Worm (Caenorhabditis elegans) whole organism, mixed stage, embryonic: ENCODE measurements around the gene nhr-182.

Experiments used
- M03D4.4 ChIP-seq: sonication (generic microtip); optimal IDR thresholded peaks from 2 replicates; lab custom pipeline; 2017; ENCODE audit warnings: mild to moderate bottlenecking, missing genetic modification characterization, missing compliant biosample characterization
- bed-3 ChIP-seq: fragments of 200-800 bp; sonication (Bioruptor generic); optimal IDR thresholded peaks from 3 replicates; lab custom pipeline; 2018; ENCODE audit warnings: mild to moderate bottlenecking, missing genetic modification characterization, moderate library complexity, missing compliant biosample characterization
- blmp-1 ChIP-seq: fragments of 150-350 bp; optimal IDR thresholded peaks from 2 replicates; lab custom pipeline; 2014; ENCODE audit warnings: missing biosample characterization, missing genetic modification characterization
- ceh-39 ChIP-seq: fragments of 150-350 bp; optimal IDR thresholded peaks from 2 replicates; lab custom pipeline; 2014; ENCODE audit warnings: missing biosample characterization, missing genetic modification characterization
- ceh-43 ChIP-seq: fragments of 200-800 bp; sonication (Bioruptor generic); optimal IDR thresholded peaks from 2 replicates; lab custom pipeline; 2018; ENCODE audit warnings: mild to moderate bottlenecking, missing genetic modification characterization, moderate library complexity, missing compliant biosample characterization
- ceh-83 ChIP-seq: fragments of 200-800 bp; sonication (Bioruptor generic); optimal IDR thresholded peaks from 2 replicates; lab custom pipeline; 2018; ENCODE audit warnings: mild to moderate bottlenecking, missing genetic modification characterization, missing compliant biosample characterization
- ces-1 ChIP-seq: fragments of 150-350 bp; optimal IDR thresholded peaks from 2 replicates; lab custom pipeline; 2014; ENCODE audit warnings: missing biosample characterization, missing genetic modification reagents, missing genetic modification characterization
- cnd-1 ChIP-seq: fragments of 200-800 bp; sonication (Bioruptor generic); optimal IDR thresholded peaks from 2 replicates; lab custom pipeline; 2018; ENCODE audit warnings: mild to moderate bottlenecking, missing genetic modification characterization, missing compliant biosample characterization
- drap-1 ChIP-seq: fragments of 200-800 bp; sonication (Bioruptor generic); optimal IDR thresholded peaks from 3 replicates; lab custom pipeline; 2018; ENCODE audit warnings: mild to moderate bottlenecking, missing genetic modification characterization, missing compliant biosample characterization
- elt-1 ChIP-seq: sonication (generic microtip); optimal IDR thresholded peaks from 2 replicates; lab custom pipeline; 2017; ENCODE audit warnings: missing genetic modification characterization, mild to moderate bottlenecking, missing compliant biosample characterization, antibody characterized with exemption, moderate library complexity, borderline replicate concordance; ENCODE audit not compliant: insufficient read depth
- elt-3 ChIP-seq: fragments of 150-350 bp; optimal IDR thresholded peaks from 2 replicates; lab custom pipeline; 2014; ENCODE audit warnings: missing biosample characterization, missing genetic modification characterization
- flh-1 ChIP-seq: fragments of 200-800 bp; sonication (Bioruptor generic); optimal IDR thresholded peaks from 2 replicates; lab custom pipeline; 2018; ENCODE audit warnings: mild to moderate bottlenecking, missing genetic modification characterization, moderate library complexity, missing compliant biosample characterization
- ham-2 ChIP-seq: fragments of 200-800 bp; sonication (Bioruptor generic); optimal IDR thresholded peaks from 2 replicates; lab custom pipeline; 2018; ENCODE audit warnings: mild to moderate bottlenecking, missing genetic modification characterization, missing compliant biosample characterization
- hlh-1 ChIP-seq: fragments of 150-350 bp; optimal IDR thresholded peaks from 2 replicates; lab custom pipeline; 2014; ENCODE audit warnings: missing biosample characterization, missing genetic modification reagents, missing genetic modification characterization
- lin-32 ChIP-seq: fragments of 200-800 bp; sonication (Bioruptor generic); optimal IDR thresholded peaks from 2 replicates; lab custom pipeline; 2018; ENCODE audit warnings: mild to moderate bottlenecking, missing genetic modification characterization, missing compliant biosample characterization
- lsy-2 ChIP-seq: fragments of 150-350 bp; optimal IDR thresholded peaks from 2 replicates; lab custom pipeline; 2014; ENCODE audit warnings: missing biosample characterization, missing genetic modification characterization
- mab-5 ChIP-seq: fragments of 150-350 bp; optimal IDR thresholded peaks from 2 replicates; lab custom pipeline; 2014; ENCODE audit warnings: missing biosample characterization, missing genetic modification characterization
- mls-2 ChIP-seq: sonication (generic microtip); optimal IDR thresholded peaks from 2 replicates; lab custom pipeline; 2016; ENCODE audit warnings: mild to moderate bottlenecking, missing genetic modification characterization, moderate library complexity, missing compliant biosample characterization
- nhr-2 ChIP-seq: fragments of 150-350 bp; optimal IDR thresholded peaks from 2 replicates; lab custom pipeline; 2014; ENCODE audit warnings: missing biosample characterization, missing genetic modification characterization
- nhr-237 ChIP-seq: fragments of 150-350 bp; optimal IDR thresholded peaks from 2 replicates; lab custom pipeline; 2014; ENCODE audit warnings: missing biosample characterization, missing genetic modification characterization
- pha-4 ChIP-seq: fragments of 150-350 bp; optimal IDR thresholded peaks from 2 replicates; lab custom pipeline; 2018; ENCODE audit warnings: missing biosample characterization, missing genetic modification reagents, missing genetic modification characterization
- sem-2 ChIP-seq: fragments of 200-800 bp; sonication (Bioruptor generic); optimal IDR thresholded peaks from 2 replicates; lab custom pipeline; 2018; ENCODE audit warnings: mild to moderate bottlenecking, missing genetic modification characterization, missing compliant biosample characterization
- snpc-4 ChIP-seq: fragments of 150-350 bp; optimal IDR thresholded peaks from 2 replicates; lab custom pipeline; 2014; ENCODE audit warnings: missing biosample characterization, missing genetic modification characterization
- sptf-1 ChIP-seq: sonication (generic microtip); optimal IDR thresholded peaks from 2 replicates; lab custom pipeline; 2017; ENCODE audit warnings: mild to moderate bottlenecking, missing genetic modification characterization, moderate library complexity, missing compliant biosample characterization
- tbx-8 ChIP-seq: fragments of 200-800 bp; sonication (Bioruptor generic); optimal IDR thresholded peaks from 2 replicates; lab custom pipeline; 2018; ENCODE audit warnings: mild to moderate bottlenecking, missing genetic modification characterization, moderate library complexity, missing compliant biosample characterization
- unc-120 ChIP-seq: sonication (generic microtip); optimal IDR thresholded peaks from 2 replicates; lab custom pipeline; 2017; ENCODE audit warnings: missing genetic modification characterization, missing compliant biosample characterization; ENCODE audit not compliant: poor library complexity, severe bottlenecking
- unc-39 ChIP-seq: fragments of 150-350 bp; optimal IDR thresholded peaks from 2 replicates; lab custom pipeline; 2014; ENCODE audit warnings: missing biosample characterization, missing genetic modification characterization
- unc-62 ChIP-seq: fragments of 150-350 bp; optimal IDR thresholded peaks from 2 replicates; lab custom pipeline; 2014; ENCODE audit warnings: missing biosample characterization, missing genetic modification reagents, missing genetic modification characterization
- zip-8 ChIP-seq: fragments of 150-350 bp; optimal IDR thresholded peaks from 2 replicates; lab custom pipeline; 2014; ENCODE audit warnings: missing biosample characterization, missing genetic modification characterization
- ztf-11 ChIP-seq: fragments of 150-350 bp; optimal IDR thresholded peaks from 2 replicates; lab custom pipeline; 2014; ENCODE audit warnings: missing biosample characterization, missing genetic modification characterization

Gene nhr-182

DNA sequence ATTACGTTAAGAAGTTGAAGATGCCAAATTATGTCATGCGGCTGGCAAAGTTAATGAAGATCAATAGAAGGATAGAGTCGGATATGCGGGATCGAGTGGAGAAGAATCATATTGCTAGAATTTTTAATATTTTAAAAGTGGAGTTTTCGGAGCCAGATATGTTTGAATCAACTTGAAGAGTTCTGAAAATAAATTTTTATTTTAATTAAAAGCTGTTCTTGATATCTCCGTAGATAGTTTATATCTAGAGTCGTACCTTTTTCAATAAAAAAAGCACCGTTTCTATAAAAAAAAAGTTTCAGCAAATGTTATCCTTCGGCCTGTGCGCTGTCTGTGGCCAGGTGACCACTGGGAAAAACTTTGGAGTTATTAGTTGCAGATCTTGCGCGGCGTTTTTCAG lies 26.6 kb downstream of the nhr-182 start, which contains the start of gene nhr-96:
Gene nhr-96, plus strand, starts transcription at position 301 of the 400 bp plus-strand sequence.
- TF ChIP-seq ces-1 (GFP tag; lab: Kevin White, UChicago) (no peak), elt-1 (tag; lab: Kevin White, UChicago) (no peak)

DNA sequence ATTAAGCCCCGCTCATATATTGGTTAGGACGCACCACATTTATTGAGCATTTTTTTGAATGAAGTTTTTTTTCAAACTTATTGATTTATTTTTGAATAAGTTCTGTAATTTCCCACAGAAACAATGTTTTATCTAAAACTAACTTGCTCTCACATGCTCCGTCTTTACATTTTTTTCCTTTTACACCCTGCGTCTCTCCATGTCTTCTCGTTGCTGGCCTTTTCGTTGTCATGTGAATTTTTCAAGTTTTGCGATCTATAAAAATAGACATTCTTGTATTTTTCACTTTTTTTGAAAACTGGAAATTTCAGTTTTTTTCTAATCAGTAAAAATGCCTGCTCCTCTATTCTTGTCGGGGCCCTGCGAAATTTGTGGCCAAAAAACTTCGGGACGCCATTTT lies 28.8 kb downstream of the nhr-182 start, which contains the start of gene nhr-134:
Gene nhr-134, plus strand, starts transcription at position 312 of the 400 bp plus-strand sequence.
- TF ChIP-seq elt-1 (tag; lab: Kevin White, UChicago) (no peak), unc-62 (GFP tag; lab: Kevin White, UChicago) (no peak), mab-5 (tag; lab: Kevin White, UChicago) (no peak), lsy-2 (no peak), ces-1 (GFP tag; lab: Kevin White, UChicago) (no peak), mls-2 (no peak), unc-120 (no peak), ceh-83 (GFP tag; lab: Kevin White, UChicago) (no peak), M03D4.4 (tag; lab: Kevin White, UChicago) (no peak), drap-1 (GFP tag; lab: Kevin White, UChicago) (no peak), ceh-39 (tag; lab: Kevin White, UChicago) (no peak), pha-4 (no peak), lin-32 (GFP tag; lab: Kevin White, UChicago) (no peak), sem-2 (no peak), ceh-43 (GFP tag; lab: Kevin White, UChicago) (no peak), nhr-237 (tag; lab: Kevin White, UChicago) (no peak), zip-8 (no peak), nhr-2 (tag; lab: Kevin White, UChicago) (no peak), cnd-1 (tag; lab: Kevin White, UChicago) (no peak), tbx-8 (GFP tag; lab: Kevin White, UChicago) (no peak)
- TF ChIP-seq, all 35 proteins: peak for 0

DNA sequence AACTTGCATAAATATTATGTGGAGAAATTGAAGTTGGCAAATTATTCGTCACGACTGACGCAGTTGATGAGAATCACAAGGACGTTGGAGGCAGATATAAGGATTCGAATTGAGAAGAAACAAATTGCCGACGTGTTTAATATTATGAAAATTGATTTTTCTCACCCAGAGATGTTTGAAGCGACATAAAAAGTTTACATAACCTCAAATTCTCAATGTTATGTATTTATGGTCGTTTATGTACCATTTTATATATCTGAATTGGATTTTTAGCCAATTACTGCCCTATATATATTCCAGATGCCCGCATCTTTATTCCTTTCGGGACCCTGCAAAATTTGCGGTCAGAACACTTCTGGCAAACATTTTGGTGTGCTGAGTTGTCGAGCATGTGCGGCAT lies 30.9 kb downstream of the nhr-182 start, which contains the start of gene nhr-126:
Gene nhr-126, plus strand, starts transcription at position 301 of the 400 bp plus-strand sequence.
- TF ChIP-seq ceh-39 (tag; lab: Kevin White, UChicago) = no peak

DNA sequence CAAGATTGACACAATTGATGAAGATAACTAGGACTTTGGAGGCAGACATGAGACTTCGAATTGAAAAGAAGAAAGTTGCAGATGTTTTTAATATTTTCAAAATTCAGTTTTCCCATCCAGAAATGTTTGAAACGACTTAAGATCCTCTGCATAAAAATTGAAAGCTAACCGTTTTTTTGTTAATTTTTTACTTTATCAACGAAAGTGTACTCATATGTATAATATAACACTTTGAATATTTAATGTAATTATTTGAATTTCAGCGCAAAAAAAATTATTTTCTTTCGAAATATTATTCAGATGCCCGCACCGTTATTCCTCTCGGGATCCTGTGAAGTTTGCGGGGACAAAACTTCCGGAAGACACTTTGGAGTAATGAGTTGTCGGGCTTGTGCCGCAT lies 32.8 kb downstream of the nhr-182 start, which contains the start of gene nhr-18:
Gene nhr-18, plus strand, starts transcription at position 301 of the 400 bp plus-strand sequence.
- TF ChIP-seq lsy-2 (no peak), nhr-2 (tag; lab: Kevin White, UChicago) (no peak), hlh-1 (tag; lab: Kevin White, UChicago) (no peak), unc-39 (tag; lab: Kevin White, UChicago) (no peak), blmp-1 (tag; lab: Kevin White, UChicago) (no peak), snpc-4 (tag; lab: Kevin White, UChicago) (no peak)

DNA sequence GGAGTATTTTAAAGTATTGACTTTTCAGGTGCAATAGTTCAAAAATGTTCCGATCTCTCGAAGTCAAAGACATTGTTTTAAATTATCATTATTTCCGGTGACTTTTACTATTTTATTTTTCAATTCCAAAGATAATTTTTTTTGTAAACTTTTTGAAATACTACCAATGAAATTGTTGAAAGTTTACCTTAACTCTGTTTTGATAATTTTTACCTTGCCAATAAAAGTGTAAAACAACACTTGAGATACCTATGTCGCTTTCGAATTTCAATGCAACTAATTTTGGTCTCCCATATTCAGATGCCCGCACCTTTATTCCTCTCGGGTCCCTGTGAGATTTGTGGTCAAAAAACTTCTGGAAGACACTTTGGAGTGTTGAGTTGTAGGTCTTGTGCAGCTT lies 34.6 kb downstream of the nhr-182 start, which contains the start of gene nhr-103:
Gene nhr-103, plus strand, starts transcription at position 301 of the 400 bp plus-strand sequence.
- TF ChIP-seq mab-5 (tag; lab: Kevin White, UChicago) (no peak), snpc-4 (tag; lab: Kevin White, UChicago) (no peak), sem-2 (no peak), tbx-8 (GFP tag; lab: Kevin White, UChicago) (no peak), flh-1 (GFP tag; lab: Kevin White, UChicago) (no peak), sptf-1 (tag; lab: Kevin White, UChicago) (no peak), bed-3 (GFP tag; lab: Kevin White, UChicago) (no peak), ham-2 (no peak), elt-3 (no peak), ztf-11 (tag; lab: Kevin White, UChicago) (no peak), lsy-2 (no peak), unc-62 (GFP tag; lab: Kevin White, UChicago) (no peak), unc-120 (no peak), lin-32 (GFP tag; lab: Kevin White, UChicago) (no peak)
- TF ChIP-seq, all 35 proteins: peak for 0

DNA sequence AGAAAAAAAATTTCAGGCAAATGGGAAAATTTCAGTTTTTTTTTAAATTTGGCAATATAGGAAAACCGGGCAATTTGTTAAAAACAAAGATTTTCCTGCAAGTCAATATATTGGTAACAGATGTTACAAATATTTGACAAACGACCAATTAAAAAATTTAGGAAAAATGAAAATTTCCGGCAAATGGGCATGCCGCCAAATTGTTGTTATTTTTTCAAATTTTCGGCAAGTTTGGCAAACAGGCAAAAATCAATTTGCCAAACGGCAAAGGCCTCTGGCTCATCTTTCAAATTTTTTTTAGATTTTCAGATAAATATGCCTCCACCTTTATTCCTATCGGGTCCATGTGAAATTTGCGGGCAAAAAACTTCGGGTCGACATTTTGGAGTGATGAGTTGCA lies 38.0 kb downstream of the nhr-182 start, which contains the start of gene nhr-128:
Gene nhr-128, plus strand, starts transcription at position 301 of the 400 bp plus-strand sequence.
- TF ChIP-seq ham-2 = no peak
- TF ChIP-seq sptf-1 (tag; lab: Kevin White, UChicago) = no peak
